Worm (Caenorhabditis elegans) whole organism, late embryonic: ENCODE measurements around the gene C18G1.1.
A peak's percentile ranks its signal among the peaks of the same experiment; 100 is the strongest.

Experiments
- F13H6.1 ChIP-seq: sonication (generic microtip); optimal IDR thresholded peaks from 2 replicates; lab custom pipeline; 2016; ENCODE audit warnings: missing genetic modification characterization, missing compliant biosample characterization
- T23F11.4 ChIP-seq: fragments of 200-800 bp; sonication (Bioruptor generic); optimal IDR thresholded peaks from 2 replicates; lab custom pipeline; 2018; ENCODE audit warnings: mild to moderate bottlenecking, missing genetic modification characterization, missing compliant biosample characterization
- Y22D7AL.16 ChIP-seq: sonication (generic microtip); optimal IDR thresholded peaks from 2 replicates; lab custom pipeline; 2016; ENCODE audit warnings: missing genetic modification characterization, missing compliant biosample characterization
- ahr-1 ChIP-seq: sonication (generic microtip); optimal IDR thresholded peaks from 2 replicates; lab custom pipeline; 2016; ENCODE audit warnings: missing genetic modification characterization, missing compliant biosample characterization
- ama-1 ChIP-seq: fragments of 150-350 bp; optimal IDR thresholded peaks from 2 replicates; lab custom pipeline; 2014
- ceh-14 ChIP-seq: sonication (generic microtip); optimal IDR thresholded peaks from 2 replicates; lab custom pipeline; 2016; ENCODE audit warnings: missing genotype, missing genetic modification characterization, missing compliant biosample characterization
- ceh-18 ChIP-seq: sonication (generic microtip); optimal IDR thresholded peaks from 2 replicates; lab custom pipeline; 2016; ENCODE audit warnings: missing genetic modification characterization, missing compliant biosample characterization
- ceh-22 ChIP-seq: sonication (generic microtip); optimal IDR thresholded peaks from 2 replicates; lab custom pipeline; 2017; ENCODE audit warnings: missing biosample characterization, missing genetic modification characterization
- ceh-30 ChIP-seq: fragments of 150-350 bp; optimal IDR thresholded peaks from 2 replicates; lab custom pipeline; 2014; ENCODE audit warnings: missing biosample characterization, missing genetic modification characterization
- ceh-31 ChIP-seq: sonication (generic microtip); optimal IDR thresholded peaks from 2 replicates; lab custom pipeline; 2016; ENCODE audit warnings: missing genetic modification characterization, missing compliant biosample characterization
- ceh-45 ChIP-seq: fragments of 200-800 bp; sonication (Bioruptor generic); IDR thresholded peaks from 2 replicates; pipeline ENCODE4 v1.3.6; 2022; ENCODE audit warnings: missing genetic modification reagents, missing genetic modification characterization, missing compliant biosample characterization
- ceh-48 ChIP-seq: sonication (generic microtip); optimal IDR thresholded peaks from 2 replicates; lab custom pipeline; 2016; ENCODE audit warnings: missing genetic modification characterization, inconsistent platforms, missing compliant biosample characterization
- ceh-6 ChIP-seq: fragments of 200-800 bp; sonication (Bioruptor generic); optimal IDR thresholded peaks from 2 replicates; lab custom pipeline; 2018; ENCODE audit warnings: mild to moderate bottlenecking, missing genetic modification characterization, missing compliant biosample characterization
- ceh-9 ChIP-seq: sonication (generic microtip); optimal IDR thresholded peaks from 2 replicates; lab custom pipeline; 2016; ENCODE audit warnings: mild to moderate bottlenecking, missing genetic modification characterization, inconsistent platforms, missing compliant biosample characterization
- che-1 ChIP-seq: sonication (generic microtip); optimal IDR thresholded peaks from 2 replicates; lab custom pipeline; 2016; ENCODE audit warnings: mild to moderate bottlenecking, missing genetic modification characterization, missing compliant biosample characterization
- dmd-4 ChIP-seq: sonication (generic microtip); optimal IDR thresholded peaks from 2 replicates; lab custom pipeline; 2016; ENCODE audit warnings: borderline replicate concordance, missing genetic modification characterization, missing compliant biosample characterization
- dve-1 ChIP-seq: sonication (generic microtip); optimal IDR thresholded peaks from 2 replicates; lab custom pipeline; 2017; ENCODE audit warnings: antibody characterized with exemption, mild to moderate bottlenecking, missing genetic modification characterization, missing compliant biosample characterization
- eyg-1 ChIP-seq: sonication (generic microtip); optimal IDR thresholded peaks from 2 replicates; lab custom pipeline; 2016; ENCODE audit warnings: missing genotype, missing genetic modification characterization, missing compliant biosample characterization
- fax-1 ChIP-seq: sonication (generic microtip); optimal IDR thresholded peaks from 2 replicates; lab custom pipeline; 2016; ENCODE audit warnings: missing genotype, missing genetic modification characterization, missing compliant biosample characterization
- gmeb-2 ChIP-seq: sonication (generic microtip); optimal IDR thresholded peaks from 2 replicates; lab custom pipeline; 2016; ENCODE audit warnings: missing genetic modification characterization, inconsistent platforms, missing compliant biosample characterization
- madf-2 ChIP-seq: sonication (generic microtip); optimal IDR thresholded peaks from 2 replicates; lab custom pipeline; 2017; ENCODE audit warnings: missing genetic modification characterization, missing compliant biosample characterization
- nfya-1 ChIP-seq: sonication (generic microtip); optimal IDR thresholded peaks from 2 replicates; lab custom pipeline; 2017; ENCODE audit warnings: missing genetic modification characterization, mild to moderate bottlenecking, missing compliant biosample characterization, antibody characterized with exemption, moderate library complexity
- odd-2 ChIP-seq: sonication (generic microtip); optimal IDR thresholded peaks from 2 replicates; lab custom pipeline; 2017; ENCODE audit warnings: antibody characterized with exemption, mild to moderate bottlenecking, missing genetic modification characterization, missing compliant biosample characterization
- pag-3 ChIP-seq: sonication (generic microtip); optimal IDR thresholded peaks from 2 replicates; lab custom pipeline; 2016; ENCODE audit warnings: missing compliant biosample characterization, missing genetic modification characterization, borderline replicate concordance
- pat-9 ChIP-seq: fragments of 200-800 bp; sonication (Bioruptor generic); optimal IDR thresholded peaks from 2 replicates; lab custom pipeline; 2018; ENCODE audit warnings: mild to moderate bottlenecking, missing genetic modification characterization, moderate library complexity, missing compliant biosample characterization
- pax-1 ChIP-seq: fragments of 150-350 bp; optimal IDR thresholded peaks from 2 replicates; lab custom pipeline; 2014; ENCODE audit warnings: missing biosample characterization, missing genetic modification characterization
- pqm-1 ChIP-seq: sonication (generic microtip); optimal IDR thresholded peaks from 2 replicates; lab custom pipeline; 2016; ENCODE audit warnings: missing genetic modification characterization, missing compliant biosample characterization
- ref-2 ChIP-seq: sonication (generic microtip); optimal IDR thresholded peaks from 2 replicates; lab custom pipeline; 2016; ENCODE audit warnings: missing genetic modification characterization, missing compliant biosample characterization
- sox-2 ChIP-seq: fragments of 200-800 bp; sonication (Bioruptor generic); IDR thresholded peaks from 2 replicates; pipeline ENCODE4 v1.3.6; 2022; ENCODE audit warnings: missing genetic modification reagents, missing genetic modification characterization, missing compliant biosample characterization
- sox-4 ChIP-seq: sonication (generic microtip); optimal IDR thresholded peaks from 2 replicates; lab custom pipeline; 2017; ENCODE audit warnings: mild to moderate bottlenecking, missing genetic modification characterization, inconsistent platforms, missing compliant biosample characterization
- syd-9 ChIP-seq: sonication (generic microtip); optimal IDR thresholded peaks from 2 replicates; lab custom pipeline; 2016; ENCODE audit warnings: mild to moderate bottlenecking, missing genetic modification characterization, moderate library complexity, missing compliant biosample characterization
- tbx-7 ChIP-seq: sonication (generic microtip); optimal IDR thresholded peaks from 2 replicates; lab custom pipeline; 2016; ENCODE audit warnings: missing genotype, missing genetic modification characterization, missing compliant biosample characterization
- unc-3 ChIP-seq, 2 experiments: fragments of 200-800 bp in 1 of 2; sonication (Bioruptor generic) in 1 of 2; sonication (generic microtip) in 1 of 2; conservative IDR thresholded peaks in 1 of 2; optimal IDR thresholded peaks in 1 of 2; 2 replicates each; pipeline versions ENCODE4 v1.3.6 to Lab custom; 2016 to 2022; ENCODE audit warnings: missing compliant biosample characterization in 2 of 2, missing genetic modification characterization in 2 of 2, missing genetic modification reagents in 1 of 2
- unc-55 ChIP-seq: sonication (generic microtip); optimal IDR thresholded peaks from 2 replicates; lab custom pipeline; 2017; ENCODE audit warnings: missing biosample characterization, missing genetic modification reagents, missing genetic modification characterization
- zip-5 ChIP-seq: sonication (generic microtip); optimal IDR thresholded peaks from 2 replicates; lab custom pipeline; 2016; ENCODE audit warnings: missing genetic modification characterization, missing compliant biosample characterization

The C18G1.1 gene

ce11 chrV:4813825-4814224 is 36.1 kb downstream of the C18G1.1 start:
- TF ChIP-seq ceh-30 (tag; lab: Kevin White, UChicago) (no peak), dve-1 (tag; lab: Kevin White, UChicago) (no peak), nfya-1 (tag; lab: Kevin White, UChicago) (peak; percentile 53)

- TF ChIP-seq ceh-18 (tag; lab: Kevin White, UChicago) (no peak), T23F11.4 (GFP tag; lab: Kevin White, UChicago) (no peak), unc-3 (GFP tag; conservative IDR thresholded peaks at IDR 0.05; lab: Robert Waterston, UW) (no peak), unc-3 (tag; optimal IDR thresholded peaks at IDR 0.05; lab: Kevin White, UChicago) (no peak), sox-2 (no peak), fax-1 (tag; lab: Kevin White, UChicago) (no peak), Y22D7AL.16 (tag; lab: Kevin White, UChicago) (no peak), F13H6.1 (tag; lab: Kevin White, UChicago) (no peak), ceh-31 (no peak), dmd-4 (no peak), sox-4 (tag; lab: Kevin White, UChicago) (no peak)
- TF ChIP-seq, all 69 proteins: peak for 0
Measured at ce11 chrV:4818563-4818962, 40.8 kb downstream of the C18G1.1 start, which contains the start of gene ccep-97. TSS of gene ccep-97 (minus strand) at chrV:4818663.

ce11 chrV:4820601-4821000 is 42.8 kb downstream of the C18G1.1 start:
- TF ChIP-seq fax-1 (tag; lab: Kevin White, UChicago): no peak
- TF ChIP-seq sox-4 (tag; lab: Kevin White, UChicago): no peak
- no peak for TF ChIP-seq zip-5 (tag; lab: Kevin White, UChicago)
- TF ChIP-seq ceh-48 (tag; lab: Kevin White, UChicago): no peak
- no peak for TF ChIP-seq ahr-1
- no peak for TF ChIP-seq che-1 (tag; lab: Kevin White, UChicago)
- TF ChIP-seq pax-1: no peak
- no peak for TF ChIP-seq ceh-22 (tag; lab: Kevin White, UChicago)
- TF ChIP-seq syd-9 (tag; lab: Kevin White, UChicago): no peak
- no peak for TF ChIP-seq ceh-30 (tag; lab: Kevin White, UChicago)

- TF ChIP-seq ceh-18 (tag; lab: Kevin White, UChicago) (no peak), madf-2 (no peak), pag-3 (tag; lab: Kevin White, UChicago) (no peak), T23F11.4 (GFP tag; lab: Kevin White, UChicago) (no peak), gmeb-2 (tag; lab: Kevin White, UChicago) (no peak), pqm-1 (tag; lab: Kevin White, UChicago) (no peak), tbx-7 (no peak), odd-2 (no peak), ceh-14 (tag; lab: Kevin White, UChicago) (no peak), pat-9 (tag; lab: Kevin White, UChicago) (no peak), ama-1 (lab: Kevin White, UChicago) (no peak), ceh-9 (tag; lab: Kevin White, UChicago) (no peak), eyg-1 (tag; lab: Kevin White, UChicago) (no peak), ref-2 (tag; lab: Kevin White, UChicago) (no peak), ahr-1 (no peak), unc-55 (no peak), ceh-6 (GFP tag; lab: Kevin White, UChicago) (no peak), Y22D7AL.16 (tag; lab: Kevin White, UChicago) (no peak), ceh-45 (GFP tag; lab: Robert Waterston, UW) (no peak)
- TF ChIP-seq, all 69 proteins: peak for 0
Measured at ce11 chrV:4823323-4823682, 45.5 kb downstream of the C18G1.1 start, which contains the start of gene adss-1. TSS of gene adss-1 (minus strand) at chrV:4823423.
